Fruit fly (Drosophila melanogaster): Measurements from ENCODE around the gene RluA-1.

The RluA-1 gene

DNA sequence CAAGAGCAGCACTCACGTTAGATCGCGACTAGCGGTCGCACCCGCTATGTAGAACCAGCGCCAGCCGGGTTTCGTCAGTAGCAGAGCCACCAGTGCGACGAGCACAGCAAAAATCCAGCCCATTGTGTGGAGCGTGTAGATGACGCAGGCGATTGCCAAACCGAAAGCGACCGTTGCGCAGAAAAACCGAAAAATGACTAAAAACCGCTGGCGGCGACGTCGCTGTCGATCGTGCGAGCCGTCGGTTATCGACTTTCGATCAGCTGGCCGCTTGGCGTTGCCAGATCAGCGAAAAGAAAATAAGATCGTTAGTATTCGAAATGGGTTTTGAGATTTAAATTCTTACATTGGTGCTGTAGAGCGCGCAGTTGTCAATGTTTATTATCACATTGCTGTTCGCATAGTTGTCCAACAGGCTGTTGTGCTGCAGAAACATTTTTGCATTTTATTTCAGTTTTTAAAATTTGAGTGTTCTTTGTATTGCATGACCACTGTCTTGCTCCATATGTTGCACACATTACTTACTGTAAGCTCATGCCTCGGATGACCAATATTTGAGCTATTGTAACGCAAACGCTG lies 42.4 kb upstream of the RluA-1 start:
- TF ChIP-seq brk (GFP tag; optimal IDR thresholded peaks at IDR 0.05) (no peak), Abd-B (GFP tag; optimal IDR thresholded peaks at IDR 0.05) (no peak), dl (GFP tag; optimal IDR thresholded peaks at IDR 0.05; ENCODE audit: insufficient read depth in 1 of 2, partially characterized antibody in 2 of 2) (no peak), fru (GFP tag; optimal IDR thresholded peaks at IDR 0.05) (peak; percentile 76), sage (GFP tag; optimal IDR thresholded peaks at IDR 0.05) (no peak), foxo (GFP tag; optimal IDR thresholded peaks at IDR 0.05) (peak in 1 of 2 experiments; percentile 59), Sp1 (GFP tag; optimal IDR thresholded peaks at IDR 0.05) (peak; percentile 50), woc (GFP tag; optimal IDR thresholded peaks at IDR 0.05) (peak; percentile 38), br (GFP tag; optimal IDR thresholded peaks at IDR 0.05) (peak; percentile 57), Myc (optimal IDR thresholded peaks at IDR 0.05) (no peak), OdsH (GFP tag; optimal IDR thresholded peaks at IDR 0.05) (no peak), Hr83 (GFP tag; optimal IDR thresholded peaks at IDR 0.05; ENCODE audit: poor library complexity, severe bottlenecking) (peak; percentile 12), usp (GFP tag; optimal IDR thresholded peaks at IDR 0.05) (no peak), Dif (GFP tag; optimal IDR thresholded peaks at IDR 0.05; ENCODE audit: partially characterized antibody) (no peak), Rel (GFP tag; optimal IDR thresholded peaks at IDR 0.05) (no peak), Rel (tag; optimal IDR thresholded peaks at IDR 0.05) (peak; percentile 82), CG32264 (GFP tag; optimal IDR thresholded peaks at IDR 0.05) (no peak), rgr (GFP tag; optimal IDR thresholded peaks at IDR 0.05) (peak; percentile 44), ey (GFP tag; optimal IDR thresholded peaks at IDR 0.05) (peak; percentile 34), Dfd (GFP tag; optimal IDR thresholded peaks at IDR 0.05) (no peak), Hr78 (GFP tag; optimal IDR thresholded peaks at IDR 0.05) (no peak), Hnf4 (GFP tag; optimal IDR thresholded peaks at IDR 0.05) (peak; percentile 60), lola (GFP tag; optimal IDR thresholded peaks at IDR 0.05) (no peak), CG9705 (GFP tag; optimal IDR thresholded peaks at IDR 0.05) (peak; percentile 32), Vsx2 (GFP tag; optimal IDR thresholded peaks at IDR 0.05; ENCODE audit: partially characterized antibody) (no peak), CrebA (GFP tag; optimal IDR thresholded peaks at IDR 0.05; ENCODE audit: borderline replicate concordance) (no peak), Jra (GFP tag; optimal IDR thresholded peaks at IDR 0.05) (no peak), tai (GFP tag; optimal IDR thresholded peaks at IDR 0.05) (no peak), jim (GFP tag; optimal IDR thresholded peaks at IDR 0.05) (no peak), HLH106 (tag; optimal IDR thresholded peaks at IDR 0.05) (peak; percentile 53), pan (optimal IDR thresholded peaks at IDR 0.05) (no peak), sv (GFP tag; optimal IDR thresholded peaks at IDR 0.05) (no peak), dmrt93B (GFP tag; optimal IDR thresholded peaks at IDR 0.05) (no peak), psq (GFP tag; optimal IDR thresholded peaks at IDR 0.05) (peak; percentile 19), h (GFP tag; optimal IDR thresholded peaks at IDR 0.05) (peak; percentile 66), dsf (GFP tag; optimal IDR thresholded peaks at IDR 0.05; ENCODE audit: borderline replicate concordance) (no peak), N (GFP tag; optimal IDR thresholded peaks at IDR 0.05) (no peak), GATAd (GFP tag; optimal IDR thresholded peaks at IDR 0.05) (no peak)

DNA sequence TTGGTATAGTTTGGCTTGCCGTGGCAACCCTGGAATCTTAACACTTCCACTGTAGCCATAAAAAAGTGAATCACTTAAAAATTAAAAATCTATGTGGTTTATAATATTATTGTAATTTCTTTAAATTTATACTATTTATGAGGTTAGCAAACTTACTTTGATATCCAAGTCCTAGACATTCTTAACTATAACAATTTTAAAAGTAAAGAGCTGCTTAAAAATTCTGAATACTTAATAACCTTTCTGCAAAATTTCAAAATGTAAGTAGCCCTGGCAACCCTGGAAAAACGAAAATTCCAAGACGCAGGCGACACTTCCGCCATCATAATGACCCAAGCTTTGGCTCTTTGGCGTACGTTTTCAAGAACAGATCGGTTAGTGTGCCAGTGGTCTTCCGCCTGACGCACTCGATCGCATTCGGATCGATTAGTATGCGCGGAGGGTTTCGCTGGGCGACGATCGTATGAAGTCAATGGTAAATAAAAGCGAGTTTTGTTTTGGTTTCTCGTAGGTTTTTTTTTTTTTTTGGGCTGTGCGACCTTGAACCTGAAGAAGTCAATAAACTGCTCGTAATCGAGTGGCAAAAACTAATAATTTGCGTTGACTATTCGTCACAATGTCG lies 41.5 kb upstream of the RluA-1 start:
- TF ChIP-seq Sp1 (GFP tag; optimal IDR thresholded peaks at IDR 0.05) (no peak), CG32264 (GFP tag; optimal IDR thresholded peaks at IDR 0.05) (no peak), sage (GFP tag; optimal IDR thresholded peaks at IDR 0.05) (no peak)

DNA sequence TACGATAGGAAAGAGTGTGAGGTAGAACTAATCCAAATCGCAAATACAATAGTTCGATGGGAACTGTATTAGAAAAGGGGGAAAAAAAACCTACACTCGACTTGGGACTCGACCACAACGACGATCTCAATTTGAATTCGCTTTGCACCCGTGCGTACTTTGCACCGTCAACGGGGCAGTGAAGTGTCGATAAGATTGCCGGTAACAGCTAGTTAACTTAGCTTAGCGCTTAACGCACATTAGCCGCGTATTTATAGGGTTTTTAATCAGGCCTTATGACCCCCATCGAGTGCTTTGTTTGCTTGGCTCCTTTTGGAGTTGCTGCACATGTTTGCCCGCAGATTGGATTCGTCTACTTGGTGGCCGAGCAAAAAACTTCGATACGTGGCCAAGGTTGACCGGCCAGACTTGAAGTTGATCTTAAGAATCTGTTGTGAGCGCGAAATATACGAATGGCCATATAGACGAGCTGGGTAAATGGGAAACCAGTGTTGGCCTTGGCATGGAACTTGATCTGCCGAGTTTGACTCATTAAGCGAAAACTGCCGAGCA lies 40.5 kb upstream of the RluA-1 start:
- TF ChIP-seq Hr83 (GFP tag; optimal IDR thresholded peaks at IDR 0.05; ENCODE audit: poor library complexity, severe bottlenecking) (no peak), N (GFP tag; optimal IDR thresholded peaks at IDR 0.05) (no peak), woc (GFP tag; optimal IDR thresholded peaks at IDR 0.05) (no peak), ey (GFP tag; optimal IDR thresholded peaks at IDR 0.05) (no peak), psq (GFP tag; optimal IDR thresholded peaks at IDR 0.05) (no peak), HLH106 (tag; optimal IDR thresholded peaks at IDR 0.05) (no peak)

All from whole organism, wandering third instar larva.